Worm (Caenorhabditis elegans) whole organism, L1 larva: ENCODE results near the gene vit-6.
A peak's percentile ranks its signal among the peaks of the same experiment; 100 is the strongest.

Source experiments
- C04F5.9 ChIP-seq: sonication (generic microtip); optimal IDR thresholded peaks from 2 replicates; lab custom pipeline; 2016; ENCODE audit warnings: missing genetic modification characterization, missing compliant biosample characterization
- F16B12.6 ChIP-seq: fragments of 150-350 bp; optimal IDR thresholded peaks from 2 replicates; lab custom pipeline; 2014; ENCODE audit warnings: missing biosample characterization, missing genetic modification characterization
- aha-1 ChIP-seq: fragments of 150-350 bp; optimal IDR thresholded peaks from 2 replicates; lab custom pipeline; 2014; ENCODE audit warnings: missing biosample characterization, missing genetic modification characterization
- ama-1 ChIP-seq: fragments of 150-350 bp; optimal IDR thresholded peaks from 2 replicates; lab custom pipeline; 2014
- blmp-1 ChIP-seq: fragments of 150-350 bp; optimal IDR thresholded peaks from 2 replicates; lab custom pipeline; 2014; ENCODE audit warnings: missing biosample characterization, missing genetic modification characterization
- ceh-90 ChIP-seq: sonication (generic microtip); optimal IDR thresholded peaks from 2 replicates; lab custom pipeline; 2016; ENCODE audit warnings: missing genetic modification characterization, missing compliant biosample characterization
- dsc-1 ChIP-seq: sonication (generic microtip); optimal IDR thresholded peaks from 2 replicates; lab custom pipeline; 2016; ENCODE audit warnings: mild to moderate bottlenecking, missing genetic modification characterization, missing compliant biosample characterization
- efl-1 ChIP-seq, 4 experiments: fragments of 150-350 bp; optimal IDR thresholded peaks in 3 of 4; peaks in 1 of 4; 1 replicate in 1 of 4; 2 replicates in 3 of 4; lab custom pipeline; 2014; ENCODE audit warnings: missing biosample characterization in 2 of 4, missing genetic modification characterization in 2 of 4, missing genetic modification reagents in 2 of 4
- efl-3 ChIP-seq: fragments of 200-800 bp; sonication (Bioruptor generic); optimal IDR thresholded peaks from 2 replicates; lab custom pipeline; 2018; ENCODE audit warnings: mild to moderate bottlenecking, missing genetic modification characterization, missing compliant biosample characterization
- elt-2 ChIP-seq: sonication (generic microtip); optimal IDR thresholded peaks from 2 replicates; lab custom pipeline; 2016; ENCODE audit warnings: missing genetic modification characterization, mild to moderate bottlenecking, inconsistent platforms, missing compliant biosample characterization, missing genetic modification reagents
- elt-3 ChIP-seq, 6 experiments: fragments of 150-350 bp in 1 of 6; sonication (generic microtip); optimal IDR thresholded peaks; 2 replicates each; lab custom pipeline; 2017 to 2018; ENCODE audit warnings: missing biosample characterization in 6 of 6, missing genetic modification characterization in 6 of 6, inconsistent platforms in 1 of 6
- fkh-10 ChIP-seq: sonication (generic microtip); optimal IDR thresholded peaks from 2 replicates; lab custom pipeline; 2017; ENCODE audit warnings: missing biosample characterization, missing genetic modification reagents, missing genetic modification characterization
- fkh-4 ChIP-seq: sonication (generic microtip); optimal IDR thresholded peaks from 2 replicates; lab custom pipeline; 2016; ENCODE audit warnings: missing compliant biosample characterization, missing genetic modification characterization, borderline replicate concordance
- fkh-8 ChIP-seq: sonication (generic microtip); optimal IDR thresholded peaks from 2 replicates; lab custom pipeline; 2016; ENCODE audit warnings: mild to moderate bottlenecking, missing genetic modification characterization, missing compliant biosample characterization
- fos-1 ChIP-seq: fragments of 150-350 bp; optimal IDR thresholded peaks from 2 replicates; lab custom pipeline; 2014; ENCODE audit warnings: missing biosample characterization, missing genetic modification characterization
- hlh-4 ChIP-seq: sonication (generic microtip); optimal IDR thresholded peaks from 2 replicates; lab custom pipeline; 2016; ENCODE audit warnings: mild to moderate bottlenecking, missing genetic modification characterization, missing compliant biosample characterization
- irx-1 ChIP-seq: sonication (generic microtip); optimal IDR thresholded peaks from 2 replicates; lab custom pipeline; 2016; ENCODE audit warnings: missing genetic modification characterization, missing compliant biosample characterization
- lin-13 ChIP-seq: fragments of 150-350 bp; optimal IDR thresholded peaks from 2 replicates; lab custom pipeline; 2014; ENCODE audit warnings: missing biosample characterization, missing genetic modification reagents, missing genetic modification characterization
- lin-14 ChIP-seq: fragments of 200-800 bp; sonication (Bioruptor generic); optimal IDR thresholded peaks from 2 replicates; lab custom pipeline; 2018; ENCODE audit warnings: mild to moderate bottlenecking, missing genetic modification characterization, moderate library complexity, missing compliant biosample characterization
- lin-35 ChIP-seq, 2 experiments: fragments of 150-350 bp; optimal IDR thresholded peaks; 2 replicates each; lab custom pipeline; 2014; ENCODE audit warnings: missing biosample characterization in 2 of 2, missing genetic modification characterization in 2 of 2, missing genetic modification reagents in 2 of 2
- lin-39 ChIP-seq: fragments of 150-350 bp; optimal IDR thresholded peaks from 2 replicates; lab custom pipeline; 2014; ENCODE audit warnings: missing biosample characterization, missing genetic modification reagents, missing genetic modification characterization
- mab-9 ChIP-seq: fragments of 200-800 bp; sonication (Bioruptor generic); IDR thresholded peaks from 2 replicates; pipeline ENCODE4 v1.3.6; 2022; ENCODE audit warnings: missing genetic modification reagents, missing genetic modification characterization, missing compliant biosample characterization
- mef-2 ChIP-seq: fragments of 150-350 bp; optimal IDR thresholded peaks from 2 replicates; lab custom pipeline; 2014; ENCODE audit warnings: missing biosample characterization, missing genetic modification characterization
- mep-1 ChIP-seq: fragments of 150-350 bp; optimal IDR thresholded peaks from 2 replicates; lab custom pipeline; 2014; ENCODE audit warnings: missing biosample characterization, missing genetic modification characterization
- nhr-19 ChIP-seq: fragments of 200-800 bp; sonication (Bioruptor generic); conservative IDR thresholded peaks from 2 replicates; pipeline ENCODE4 v1.3.6; 2022; ENCODE audit warnings: missing genetic modification characterization, missing compliant biosample characterization
- nhr-20 ChIP-seq: sonication (generic microtip); optimal IDR thresholded peaks from 2 replicates; lab custom pipeline; 2016; ENCODE audit warnings: mild to moderate bottlenecking, missing genetic modification characterization, missing compliant biosample characterization
- nhr-28 ChIP-seq: fragments of 150-350 bp; optimal IDR thresholded peaks from 2 replicates; lab custom pipeline; 2014; ENCODE audit warnings: missing biosample characterization, missing genetic modification characterization
- nhr-71 ChIP-seq: sonication (generic microtip); optimal IDR thresholded peaks from 2 replicates; lab custom pipeline; 2016; ENCODE audit warnings: mild to moderate bottlenecking, missing genetic modification characterization, moderate library complexity, missing compliant biosample characterization
- nhr-76 ChIP-seq: sonication (generic microtip); optimal IDR thresholded peaks from 2 replicates; lab custom pipeline; 2017; ENCODE audit warnings: missing biosample characterization, missing genetic modification characterization
- nhr-77 ChIP-seq: fragments of 150-350 bp; optimal IDR thresholded peaks from 2 replicates; lab custom pipeline; 2014; ENCODE audit warnings: missing biosample characterization, missing genetic modification characterization
- nhr-85 ChIP-seq: sonication (generic microtip); peaks from one replicate; lab custom pipeline; 2016; ENCODE audit warnings: missing genetic modification characterization, inconsistent platforms, missing compliant biosample characterization
- pag-3 ChIP-seq: sonication (generic microtip); optimal IDR thresholded peaks from 2 replicates; lab custom pipeline; 2017; ENCODE audit warnings: missing genetic modification characterization, mild to moderate bottlenecking, missing compliant biosample characterization, antibody characterized with exemption, borderline replicate concordance; ENCODE audit not compliant: insufficient read depth
- pqm-1 ChIP-seq: sonication (generic microtip); optimal IDR thresholded peaks from 3 replicates; lab custom pipeline; 2017; ENCODE audit warnings: missing biosample characterization, missing genetic modification characterization
- rnt-1 ChIP-seq: sonication (generic microtip); optimal IDR thresholded peaks from 2 replicates; lab custom pipeline; 2016; ENCODE audit warnings: mild to moderate bottlenecking, missing genetic modification characterization, moderate library complexity, missing compliant biosample characterization
- skn-1 ChIP-seq: fragments of 150-350 bp; optimal IDR thresholded peaks from 2 replicates; lab custom pipeline; 2014; ENCODE audit warnings: missing biosample characterization, missing genetic modification characterization
- sox-4 ChIP-seq: sonication (generic microtip); optimal IDR thresholded peaks from 2 replicates; lab custom pipeline; 2016; ENCODE audit warnings: missing genetic modification characterization, missing compliant biosample characterization
- sptf-1 ChIP-seq: fragments of 150-350 bp; optimal IDR thresholded peaks from 2 replicates; lab custom pipeline; 2014; ENCODE audit warnings: missing biosample characterization, missing genetic modification characterization
- tlp-1 ChIP-seq: fragments of 150-350 bp; optimal IDR thresholded peaks from 2 replicates; lab custom pipeline; 2014; ENCODE audit warnings: missing biosample characterization, missing genetic modification characterization
- unc-30 ChIP-seq: sonication (generic microtip); optimal IDR thresholded peaks from 2 replicates; lab custom pipeline; 2017; ENCODE audit warnings: missing biosample characterization, missing genetic modification characterization
- unc-86 ChIP-seq: sonication (generic microtip); optimal IDR thresholded peaks from 2 replicates; lab custom pipeline; 2016; ENCODE audit warnings: missing genetic modification characterization, missing compliant biosample characterization
- vab-15 ChIP-seq: sonication (generic microtip); optimal IDR thresholded peaks from 2 replicates; lab custom pipeline; 2017; ENCODE audit warnings: missing genotype, mild to moderate bottlenecking, missing genetic modification characterization, missing compliant biosample characterization
- zip-4 ChIP-seq: fragments of 200-800 bp; sonication (Bioruptor generic); optimal IDR thresholded peaks from 2 replicates; lab custom pipeline; 2018; ENCODE audit warnings: mild to moderate bottlenecking, missing genetic modification characterization, moderate library complexity, missing compliant biosample characterization
- ztf-11 ChIP-seq, 2 experiments: sonication (generic microtip); optimal IDR thresholded peaks; 2 replicates each; lab custom pipeline; 2016 to 2017; ENCODE audit warnings: missing genetic modification characterization in 2 of 2, missing biosample characterization in 1 of 2, missing compliant biosample characterization in 1 of 2

Gene vit-6

ce11 chrIV:8235114-8235686, 25.8 kb upstream of the vit-6 start (continued):
- no peak for TF ChIP-seq lin-39
- peak; percentile 80 for TF ChIP-seq fkh-8
- peak; percentile 48 for TF ChIP-seq ceh-90 (tag; lab: Kevin White, UChicago)
- TF ChIP-seq lin-35 (GFP tag; optimal IDR thresholded peaks at IDR 0.05; lab: Kevin White, UChicago) = no peak
- peak; percentile 11 for TF ChIP-seq mep-1 (tag; lab: Kevin White, UChicago)
- TF ChIP-seq dsc-1 (tag; lab: Kevin White, UChicago) = peak; percentile 45
- TF ChIP-seq irx-1 (tag; lab: Kevin White, UChicago) = no peak
- TF ChIP-seq mab-9 (GFP tag; lab: Robert Waterston, UW) = no peak
- no peak for TF ChIP-seq nhr-77 (tag; lab: Kevin White, UChicago)
- TF ChIP-seq fkh-10 (GFP tag; lab: Kevin White, UChicago) = peak; percentile 1
- TF ChIP-seq, all 84 proteins: peak for 14

- TF ChIP-seq lin-35 (GFP tag; optimal IDR thresholded peaks at IDR 0.05; lab: Kevin White, UChicago) = no peak
- TF ChIP-seq blmp-1 = peak; percentile 44
- no peak for TF ChIP-seq nhr-20 (tag; lab: Kevin White, UChicago)
- TF ChIP-seq nhr-19 (GFP tag; lab: Robert Waterston, UW) = no peak
- TF ChIP-seq zip-4 (GFP tag; lab: Kevin White, UChicago) = no peak
These were observed 24.5 kb upstream of the vit-6 start, which contains the start of gene nhr-66 for ce11 chrIV:8236502-8236901. Gene nhr-66 (minus strand): TSS chrIV:8236602.

DNA sequence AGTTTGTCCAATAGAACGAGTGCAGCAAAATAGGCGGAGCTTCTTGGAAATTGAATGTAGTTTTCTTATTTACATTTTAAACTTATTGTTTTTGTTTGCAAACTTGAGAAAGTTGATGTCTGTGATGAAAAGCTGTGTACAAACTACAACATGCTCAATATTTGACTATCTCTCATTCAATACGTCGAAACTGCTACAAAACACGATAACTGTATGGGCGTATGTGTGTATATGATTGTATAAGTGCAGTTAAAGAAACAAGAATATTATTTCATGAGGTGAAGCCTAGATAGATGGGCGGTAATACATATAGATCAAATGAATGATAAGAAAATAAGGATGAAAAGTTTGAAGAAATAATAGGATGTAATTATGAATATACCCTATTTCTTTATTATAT, 21.4 kb upstream of the vit-6 start:
- TF ChIP-seq elt-2 (tag; lab: Kevin White, UChicago) (peak; percentile 34), hlh-4 (tag; lab: Kevin White, UChicago) (no peak), aha-1 (tag; lab: Kevin White, UChicago) (no peak), pqm-1 (tag; lab: Kevin White, UChicago) (no peak)

DNA sequence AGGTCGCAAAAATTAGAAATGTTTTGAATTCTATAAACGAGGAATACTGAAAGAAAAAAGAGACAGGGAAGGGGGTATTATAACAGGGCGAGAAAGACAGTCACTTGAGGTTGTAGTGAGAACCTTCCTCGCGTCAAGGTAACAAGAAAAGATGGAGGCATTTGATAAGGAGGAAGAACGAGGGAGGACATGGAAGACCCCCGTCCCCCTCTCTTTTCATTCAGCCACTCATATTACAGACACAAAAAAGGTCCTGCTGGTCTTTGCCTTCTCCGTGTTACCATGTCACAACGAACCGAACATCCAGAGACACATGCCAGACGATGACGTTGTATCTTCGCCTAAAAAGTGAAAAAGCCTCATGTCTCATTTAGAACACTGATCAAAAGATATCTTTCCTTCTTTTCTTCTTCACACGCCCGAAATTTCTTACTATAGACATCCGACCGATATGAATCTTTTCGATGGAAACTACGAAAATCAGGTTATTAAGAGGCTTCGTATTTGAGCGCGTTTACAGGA, 19.6 kb upstream of the vit-6 start:
- TF ChIP-seq lin-14 (GFP tag; lab: Kevin White, UChicago) = peak; percentile 58
- no peak for TF ChIP-seq nhr-19 (GFP tag; lab: Robert Waterston, UW)
- no peak for TF ChIP-seq efl-3 (GFP tag; lab: Kevin White, UChicago)
- TF ChIP-seq nhr-85 (tag; lab: Kevin White, UChicago) = peak; percentile 49
- peak; percentile 76 for TF ChIP-seq blmp-1
- no peak for TF ChIP-seq C04F5.9
- TF ChIP-seq sptf-1 (tag; lab: Kevin White, UChicago) = no peak
- TF ChIP-seq elt-3 (tag; optimal IDR thresholded peaks at IDR 0.05; lab: Kevin White, UChicago) = no peak
- TF ChIP-seq mab-9 (GFP tag; lab: Robert Waterston, UW) = no peak
- no peak for TF ChIP-seq unc-30 (tag; lab: Kevin White, UChicago)
- TF ChIP-seq vab-15 = no peak
- no peak for TF ChIP-seq mef-2 (tag; lab: Kevin White, UChicago)
- no peak for TF ChIP-seq lin-39
- TF ChIP-seq pag-3 (tag; lab: Kevin White, UChicago) = no peak
- no peak for TF ChIP-seq efl-1 (optimal IDR thresholded peaks at IDR 0.05; lab: Kevin White, UChicago)
- TF ChIP-seq efl-1 (GFP tag; optimal IDR thresholded peaks at IDR 0.05 in 1 of 2; lab: Kevin White, UChicago) = peak in 1 of 2 experiments; percentile 88
- no peak for TF ChIP-seq nhr-20 (tag; lab: Kevin White, UChicago)
- TF ChIP-seq F16B12.6 (tag; lab: Kevin White, UChicago) = no peak

DNA sequence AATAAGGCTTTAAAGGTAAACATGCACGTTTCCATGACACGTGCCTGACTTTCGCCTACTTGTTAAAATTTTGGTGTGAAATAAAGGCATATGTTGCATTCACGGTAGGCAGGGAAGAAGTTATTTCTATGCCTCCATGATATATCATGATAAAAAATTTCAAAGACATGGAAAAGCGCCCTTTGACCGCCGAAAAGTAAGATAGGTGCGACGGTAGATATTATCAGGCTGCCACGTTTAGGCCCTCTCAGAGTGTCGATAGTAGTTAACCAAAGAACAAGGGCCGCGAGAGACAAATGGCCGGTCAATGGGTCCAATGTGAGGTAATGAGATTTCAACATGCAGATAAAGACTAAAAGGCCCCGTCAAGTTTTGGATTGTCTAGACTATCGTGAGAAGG, 17.8 kb upstream of the vit-6 start:
- TF ChIP-seq tlp-1 = no peak
- no peak for TF ChIP-seq ztf-11 (tag; optimal IDR thresholded peaks at IDR 0.05; lab: Kevin White, UChicago)
- TF ChIP-seq lin-35 (GFP tag; optimal IDR thresholded peaks at IDR 0.05; lab: Kevin White, UChicago) = no peak
- no peak for TF ChIP-seq fos-1 (tag; lab: Kevin White, UChicago)
- TF ChIP-seq nhr-76 (tag; lab: Kevin White, UChicago) = no peak
- no peak for TF ChIP-seq fkh-4
- TF ChIP-seq nhr-19 (GFP tag; lab: Robert Waterston, UW) = no peak
- peak; percentile 15 for TF ChIP-seq blmp-1
- TF ChIP-seq sox-4 (tag; lab: Kevin White, UChicago) = no peak
- no peak for TF ChIP-seq lin-13 (GFP tag; lab: Kevin White, UChicago)
- TF ChIP-seq skn-1 = no peak
- no peak for TF ChIP-seq nhr-71 (tag; lab: Kevin White, UChicago)
- no peak for TF ChIP-seq efl-1 (optimal IDR thresholded peaks at IDR 0.05; lab: Kevin White, UChicago)
- peak in 1 of 2 experiments; percentile 70 for TF ChIP-seq efl-1 (GFP tag; optimal IDR thresholded peaks at IDR 0.05 in 1 of 2; lab: Kevin White, UChicago)
- no peak for TF ChIP-seq ama-1 (lab: Kevin White, UChicago)
- TF ChIP-seq rnt-1 = peak; percentile 3
- TF ChIP-seq elt-3 (tag; optimal IDR thresholded peaks at IDR 0.05; lab: Kevin White, UChicago) = no peak
- TF ChIP-seq unc-86 (tag; lab: Kevin White, UChicago) = no peak
- no peak for TF ChIP-seq nhr-28 (tag; lab: Kevin White, UChicago)
- TF ChIP-seq nhr-85 (tag; lab: Kevin White, UChicago) = peak; percentile 84
- TF ChIP-seq lin-39 = no peak
